Fruit fly (Drosophila melanogaster) whole organism, wandering third instar larva: ENCODE data around the gene Naa20B.

Experiments
- Abd-B ChIP-seq: fragments of >200 bp; optimal IDR thresholded peaks from 2 replicates; lab custom pipeline; 2017; ENCODE audit warnings: missing biosample characterization, missing genetic modification characterization
- CG32264 ChIP-seq: fragments of 200-800 bp; sonication (Bioruptor generic); optimal IDR thresholded peaks from 2 replicates; lab custom pipeline; 2016; ENCODE audit warnings: missing biosample characterization, missing genetic modification characterization
- CG9705 ChIP-seq: fragments of 200-800 bp; sonication (Bioruptor generic); optimal IDR thresholded peaks from 2 replicates; lab custom pipeline; 2018; ENCODE audit warnings: missing biosample characterization, mild to moderate bottlenecking, missing genetic modification characterization
- CrebA ChIP-seq: fragments of 200-800 bp; sonication (Bioruptor generic); optimal IDR thresholded peaks from 2 replicates; lab custom pipeline; 2016; ENCODE audit warnings: missing biosample characterization, mild to moderate bottlenecking, missing genetic modification characterization, borderline replicate concordance
- Dfd ChIP-seq: fragments of >200 bp; optimal IDR thresholded peaks from 2 replicates; lab custom pipeline; 2017; ENCODE audit warnings: missing biosample characterization, missing genetic modification characterization
- Dif ChIP-seq: fragments of 200-275, 200-300 bp; sonication (Bioruptor generic); optimal IDR thresholded peaks from 2 replicates; lab custom pipeline; 2018; ENCODE audit warnings: missing biosample characterization, missing genetic modification characterization; ENCODE audit not compliant: partially characterized antibody
- GATAd ChIP-seq: sonication (Bioruptor generic); optimal IDR thresholded peaks from 2 replicates; lab custom pipeline; 2016; ENCODE audit warnings: missing biosample characterization, missing genetic modification characterization
- HLH106 ChIP-seq: fragments of 200-800 bp; optimal IDR thresholded peaks from 3 replicates; lab custom pipeline; 2019; ENCODE audit warnings: missing biosample characterization, mild to moderate bottlenecking, missing genetic modification characterization, moderate library complexity
- Hnf4 ChIP-seq: fragments of 200-800 bp; sonication (Bioruptor generic); optimal IDR thresholded peaks from 2 replicates; lab custom pipeline; 2016; ENCODE audit warnings: missing biosample characterization, mild to moderate bottlenecking, missing genetic modification characterization
- Hr78 ChIP-seq: fragments of >200 bp; optimal IDR thresholded peaks from 2 replicates; lab custom pipeline; 2017; ENCODE audit warnings: missing biosample characterization, missing genetic modification characterization
- Hr83 ChIP-seq: fragments of 200-300 bp; sonication (Bioruptor generic); optimal IDR thresholded peaks from 2 replicates; lab custom pipeline; 2016; ENCODE audit warnings: missing biosample characterization, mild to moderate bottlenecking, missing genetic modification characterization, moderate library complexity; ENCODE audit not compliant: poor library complexity, severe bottlenecking
- Jra ChIP-seq: sonication (Bioruptor generic); optimal IDR thresholded peaks from 2 replicates; lab custom pipeline; 2016; ENCODE audit warnings: missing biosample characterization, missing genetic modification characterization
- Mio ChIP-seq: sonication (Bioruptor generic); optimal IDR thresholded peaks from 2 replicates; lab custom pipeline; 2016; ENCODE audit warnings: missing biosample characterization, missing genetic modification characterization
- Myc ChIP-seq: fragments of >200 bp; optimal IDR thresholded peaks from 2 replicates; lab custom pipeline; 2017
- N ChIP-seq: fragments of >200 bp; optimal IDR thresholded peaks from 2 replicates; lab custom pipeline; 2018; ENCODE audit warnings: missing biosample characterization, missing external identifiers, missing genetic modification characterization
- OdsH ChIP-seq: fragments of 200-800 bp; sonication (Bioruptor generic); optimal IDR thresholded peaks from 2 replicates; lab custom pipeline; 2016; ENCODE audit warnings: missing biosample characterization, mild to moderate bottlenecking, missing genetic modification characterization
- Rel ChIP-seq, 2 experiments: fragments of 200-800 bp; sonication (Bioruptor generic) in 1 of 2; optimal IDR thresholded peaks; 2 replicates in 1 of 2; 3 replicates in 1 of 2; lab custom pipeline; 2016 to 2019; ENCODE audit warnings: mild to moderate bottlenecking in 2 of 2, missing biosample characterization in 2 of 2, missing genetic modification characterization in 2 of 2, moderate library complexity in 1 of 2
- Sp1 ChIP-seq: fragments of 200-800 bp; sonication (Bioruptor generic); optimal IDR thresholded peaks from 3 replicates; lab custom pipeline; 2019; ENCODE audit warnings: missing biosample characterization, mild to moderate bottlenecking, missing genetic modification characterization, moderate library complexity
- Vsx2 ChIP-seq: fragments of 200-300, 225-300 bp; sonication (Bioruptor generic); optimal IDR thresholded peaks from 2 replicates; lab custom pipeline; 2018; ENCODE audit warnings: missing biosample characterization, missing genetic modification characterization; ENCODE audit not compliant: partially characterized antibody
- br ChIP-seq: fragments of 200-800 bp; sonication (Bioruptor generic); optimal IDR thresholded peaks from 2 replicates; lab custom pipeline; 2016; ENCODE audit warnings: missing biosample characterization, missing genetic modification characterization
- brk ChIP-seq: fragments of 200-800 bp; sonication (Bioruptor generic); optimal IDR thresholded peaks from 2 replicates; lab custom pipeline; 2016; ENCODE audit warnings: missing biosample characterization, mild to moderate bottlenecking, missing genetic modification characterization
- dl ChIP-seq, 2 experiments: fragments of 175-275, 200-275 bp in 1 of 2; fragments of 200-275 bp in 1 of 2; sonication (Bioruptor generic); optimal IDR thresholded peaks; lab custom pipeline; 2018; ENCODE audit warnings: mild to moderate bottlenecking in 2 of 2, missing biosample characterization in 2 of 2, missing genetic modification characterization in 2 of 2, moderate library complexity in 2 of 2; ENCODE audit not compliant: partially characterized antibody in 2 of 2, insufficient read depth in 1 of 2
- dmrt93B ChIP-seq: fragments of 200-800 bp; sonication (Bioruptor generic); optimal IDR thresholded peaks from 2 replicates; lab custom pipeline; 2018; ENCODE audit warnings: missing biosample characterization, mild to moderate bottlenecking, missing genetic modification characterization
- dsf ChIP-seq: sonication (Bioruptor generic); optimal IDR thresholded peaks from 2 replicates; lab custom pipeline; 2016; ENCODE audit warnings: missing biosample characterization, missing genetic modification characterization, borderline replicate concordance
- ey ChIP-seq: fragments of 200-800 bp; sonication (Bioruptor generic); optimal IDR thresholded peaks from 2 replicates; lab custom pipeline; 2016; ENCODE audit warnings: missing biosample characterization, missing genetic modification characterization
- foxo ChIP-seq, 2 experiments: fragments of 200-800 bp; sonication (Bioruptor generic); optimal IDR thresholded peaks; 2 replicates in 1 of 2; 3 replicates in 1 of 2; lab custom pipeline; 2016 to 2017; ENCODE audit warnings: missing biosample characterization in 2 of 2, missing genetic modification characterization in 2 of 2
- fru ChIP-seq: fragments of 200-800 bp; sonication (Bioruptor generic); optimal IDR thresholded peaks from 3 replicates; lab custom pipeline; 2016; ENCODE audit warnings: missing biosample characterization, mild to moderate bottlenecking, missing genetic modification characterization
- h ChIP-seq: fragments of 200-800 bp; sonication (Bioruptor generic); optimal IDR thresholded peaks from 3 replicates; lab custom pipeline; 2016; ENCODE audit warnings: missing biosample characterization, mild to moderate bottlenecking, missing genetic modification characterization
- jim ChIP-seq: fragments of 175-275, 200-325 bp; sonication (Bioruptor generic); optimal IDR thresholded peaks from 2 replicates; lab custom pipeline; 2016; ENCODE audit warnings: missing biosample characterization, mild to moderate bottlenecking, missing genetic modification characterization
- lola ChIP-seq: fragments of >200 bp; optimal IDR thresholded peaks from 2 replicates; lab custom pipeline; 2017; ENCODE audit warnings: missing biosample characterization, missing genetic modification characterization
- pan ChIP-seq: fragments of >200 bp; optimal IDR thresholded peaks from 2 replicates; lab custom pipeline; 2017
- psq ChIP-seq: fragments of 200-800 bp; sonication (Bioruptor generic); optimal IDR thresholded peaks from 3 replicates; lab custom pipeline; 2017; ENCODE audit warnings: missing biosample characterization, mild to moderate bottlenecking, missing genetic modification characterization, moderate library complexity
- rgr ChIP-seq: fragments of 200-800 bp; sonication (Bioruptor generic); optimal IDR thresholded peaks from 3 replicates; lab custom pipeline; 2016; ENCODE audit warnings: missing biosample characterization, mild to moderate bottlenecking, missing genetic modification characterization
- sage ChIP-seq: fragments of 200-800 bp; sonication (Bioruptor generic); optimal IDR thresholded peaks from 2 replicates; lab custom pipeline; 2016; ENCODE audit warnings: missing biosample characterization, mild to moderate bottlenecking, missing genetic modification characterization
- sv ChIP-seq: fragments of 200-800 bp; sonication (Bioruptor generic); optimal IDR thresholded peaks from 3 replicates; lab custom pipeline; 2016; ENCODE audit warnings: missing biosample characterization, missing genetic modification characterization
- tai ChIP-seq: sonication (Bioruptor generic); optimal IDR thresholded peaks from 2 replicates; lab custom pipeline; 2016; ENCODE audit warnings: missing biosample characterization, missing genetic modification characterization
- usp ChIP-seq: fragments of >200 bp; optimal IDR thresholded peaks from 2 replicates; lab custom pipeline; 2017; ENCODE audit warnings: missing biosample characterization, missing genetic modification characterization
- woc ChIP-seq: sonication (Bioruptor generic); optimal IDR thresholded peaks from 2 replicates; lab custom pipeline; 2016; ENCODE audit warnings: missing biosample characterization, mild to moderate bottlenecking, missing genetic modification characterization

Gene Naa20B

DNA sequence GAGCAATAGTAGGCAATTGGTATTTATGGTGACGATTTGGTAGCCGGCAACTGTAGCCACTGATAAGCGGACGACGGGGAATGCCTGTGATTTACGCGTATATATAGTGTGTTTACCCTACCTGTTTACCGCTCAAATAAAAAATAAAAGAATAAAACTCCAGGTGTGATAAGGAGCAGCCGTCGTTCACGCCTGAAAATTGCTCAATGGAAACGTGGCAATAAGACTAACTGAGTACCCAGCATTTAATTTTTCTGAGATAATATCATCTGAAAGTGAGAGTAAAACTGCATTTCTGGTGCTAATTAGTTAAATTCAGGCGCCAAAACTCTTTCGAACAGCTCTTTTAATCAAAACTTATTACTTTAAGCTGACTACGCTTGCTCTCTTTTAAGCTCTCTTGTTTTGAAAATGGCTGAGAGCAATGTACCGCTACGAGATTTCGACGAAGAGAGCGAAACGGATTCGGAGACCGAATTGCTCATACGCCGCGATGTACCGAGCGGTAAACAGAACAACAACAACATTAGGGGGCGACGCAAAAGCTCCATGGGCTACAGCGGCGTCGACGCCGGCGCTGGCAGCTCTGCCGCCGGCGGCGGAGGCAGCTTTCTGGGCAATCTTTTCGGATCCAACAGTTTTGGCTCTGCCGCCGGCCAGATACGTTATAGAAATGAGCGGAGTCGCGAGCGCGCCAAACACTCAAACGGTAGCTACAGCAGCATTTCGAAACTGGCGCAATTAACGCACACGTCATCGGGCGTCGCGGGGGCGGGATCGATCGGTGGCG, 33.2 kb downstream of the Naa20B start:
- TF ChIP-seq CrebA (GFP tag; lab: Kevin White, UChicago) (peak; percentile 46), CG32264 (peak; percentile 2), brk (GFP tag; lab: Kevin White, UChicago) (no peak), woc (GFP tag; lab: Kevin White, UChicago) (no peak), Hr78 (GFP tag; lab: Kevin White, UChicago) (no peak), h (GFP tag; lab: Kevin White, UChicago) (peak; percentile 39), sv (GFP tag; lab: Kevin White, UChicago) (no peak), Dfd (GFP tag; lab: Kevin White, UChicago) (no peak), Abd-B (no peak), foxo (GFP tag; optimal IDR thresholded peaks at IDR 0.05; lab: Kevin White, UChicago) (peak; percentile 7 to 30), tai (no peak), fru (GFP tag; lab: Kevin White, UChicago) (peak; percentile 18), psq (GFP tag; lab: Kevin White, UChicago) (peak; percentile 22), ey (GFP tag; lab: Kevin White, UChicago) (peak; percentile 20), rgr (GFP tag; lab: Kevin White, UChicago) (peak; percentile 73), pan (lab: Kevin White, UChicago) (no peak), Hr83 (GFP tag; lab: Kevin White, UChicago) (peak; percentile 92), usp (GFP tag; lab: Kevin White, UChicago) (no peak), jim (GFP tag; lab: Kevin White, UChicago) (peak; percentile 30), CG9705 (GFP tag; lab: Kevin White, UChicago) (no peak), GATAd (GFP tag; lab: Kevin White, UChicago) (no peak), HLH106 (tag; lab: Kevin White, UChicago) (peak; percentile 26), Myc (lab: Kevin White, UChicago) (no peak), br (GFP tag; lab: Kevin White, UChicago) (peak; percentile 34), OdsH (GFP tag; lab: Kevin White, UChicago) (peak; percentile 61), Dif (GFP tag; lab: Kevin White, UChicago) (peak; percentile 18), lola (GFP tag; lab: Kevin White, UChicago) (no peak), sage (GFP tag; lab: Kevin White, UChicago) (no peak), dmrt93B (GFP tag; lab: Kevin White, UChicago) (no peak), Vsx2 (GFP tag; lab: Kevin White, UChicago) (peak; percentile 57), dsf (no peak), Rel (GFP tag; optimal IDR thresholded peaks at IDR 0.05; lab: Kevin White, UChicago) (no peak), Rel (tag; optimal IDR thresholded peaks at IDR 0.05; lab: Kevin White, UChicago) (peak; percentile 96), Hnf4 (GFP tag; lab: Kevin White, UChicago) (peak; percentile 38), Mio (no peak), Jra (GFP tag; lab: Kevin White, UChicago) (no peak), dl (GFP tag; optimal IDR thresholded peaks at IDR 0.05; lab: Kevin White, UChicago; ENCODE audit: insufficient read depth in 1 of 2, partially characterized antibody in 2 of 2) (peak in 1 of 2 experiments; percentile 6), Sp1 (peak; percentile 63), N (no peak)

DNA sequence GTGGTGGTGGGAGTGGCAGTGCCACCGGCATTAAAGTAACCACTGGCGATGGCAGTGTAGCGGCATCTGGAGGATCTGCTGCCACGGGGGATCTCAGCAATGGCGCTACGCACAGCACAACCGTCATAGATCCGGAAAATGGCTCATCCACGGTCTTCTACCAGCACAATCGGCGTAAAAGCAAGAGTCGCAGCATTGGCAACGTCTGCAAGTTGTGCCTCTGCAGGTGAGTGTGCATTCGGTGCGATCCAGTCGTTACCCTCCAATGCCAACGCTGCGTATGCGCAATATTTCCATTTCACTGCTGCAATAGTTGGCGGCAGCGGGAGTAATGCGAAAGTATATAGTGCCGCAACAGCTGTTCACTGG, 33.8 kb downstream of the Naa20B start:
- no peak for TF ChIP-seq dl (GFP tag; optimal IDR thresholded peaks at IDR 0.05; lab: Kevin White, UChicago; ENCODE audit: insufficient read depth in 1 of 2, partially characterized antibody in 2 of 2)
- no peak for TF ChIP-seq Myc (lab: Kevin White, UChicago)
- TF ChIP-seq Hr78 (GFP tag; lab: Kevin White, UChicago): no peak
- no peak for TF ChIP-seq Mio
- TF ChIP-seq Vsx2 (GFP tag; lab: Kevin White, UChicago): no peak
- no peak for TF ChIP-seq dmrt93B (GFP tag; lab: Kevin White, UChicago)
- no peak for TF ChIP-seq jim (GFP tag; lab: Kevin White, UChicago)
- TF ChIP-seq brk (GFP tag; lab: Kevin White, UChicago): no peak
- TF ChIP-seq tai: no peak
- TF ChIP-seq sage (GFP tag; lab: Kevin White, UChicago): no peak
- TF ChIP-seq Rel (GFP tag; optimal IDR thresholded peaks at IDR 0.05; lab: Kevin White, UChicago): no peak
- no peak for TF ChIP-seq Rel (tag; optimal IDR thresholded peaks at IDR 0.05; lab: Kevin White, UChicago)
- no peak for TF ChIP-seq fru (GFP tag; lab: Kevin White, UChicago)
- TF ChIP-seq N: no peak
- no peak for TF ChIP-seq OdsH (GFP tag; lab: Kevin White, UChicago)
- no peak for TF ChIP-seq rgr (GFP tag; lab: Kevin White, UChicago)
- TF ChIP-seq Hr83 (GFP tag; lab: Kevin White, UChicago): no peak
- no peak for TF ChIP-seq CG9705 (GFP tag; lab: Kevin White, UChicago)
- TF ChIP-seq Hnf4 (GFP tag; lab: Kevin White, UChicago): no peak
- TF ChIP-seq CrebA (GFP tag; lab: Kevin White, UChicago): no peak
